Fruit fly (Drosophila melanogaster): ENCODE data around the gene Cchl.

Gene Cchl

DNA sequence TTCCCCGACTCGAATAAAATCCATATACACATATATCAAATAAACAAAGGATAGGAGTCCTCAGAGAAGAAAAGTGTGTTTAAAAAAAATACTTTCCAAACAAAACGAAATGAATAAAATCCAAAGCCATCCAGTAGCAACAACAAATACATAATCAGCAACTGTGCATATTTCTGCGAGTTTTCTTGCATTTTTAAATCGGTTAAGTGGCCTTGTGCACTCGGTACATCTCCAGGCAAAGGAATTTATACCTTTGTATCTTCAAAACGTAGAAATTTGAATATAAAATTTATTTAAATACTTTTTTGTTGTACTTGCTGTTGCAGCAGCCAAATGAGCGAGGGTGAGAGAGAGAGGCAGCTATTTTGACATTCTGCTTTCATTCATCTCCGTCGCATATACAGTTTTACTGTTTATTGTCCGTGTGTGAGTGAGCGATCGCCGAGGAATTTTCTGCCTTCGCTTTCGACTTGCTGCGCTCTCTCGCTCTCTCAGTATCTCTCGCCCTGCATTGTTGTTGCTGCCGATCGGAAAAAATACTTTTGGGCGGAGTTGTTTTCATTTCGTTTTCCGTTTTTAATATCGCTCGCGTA is 15.1 kb upstream of the Cchl start:
- TF ChIP-seq CG17801 (GFP tag; optimal IDR thresholded peaks at IDR 0.05; ENCODE audit: partially characterized antibody) = no peak

DNA sequence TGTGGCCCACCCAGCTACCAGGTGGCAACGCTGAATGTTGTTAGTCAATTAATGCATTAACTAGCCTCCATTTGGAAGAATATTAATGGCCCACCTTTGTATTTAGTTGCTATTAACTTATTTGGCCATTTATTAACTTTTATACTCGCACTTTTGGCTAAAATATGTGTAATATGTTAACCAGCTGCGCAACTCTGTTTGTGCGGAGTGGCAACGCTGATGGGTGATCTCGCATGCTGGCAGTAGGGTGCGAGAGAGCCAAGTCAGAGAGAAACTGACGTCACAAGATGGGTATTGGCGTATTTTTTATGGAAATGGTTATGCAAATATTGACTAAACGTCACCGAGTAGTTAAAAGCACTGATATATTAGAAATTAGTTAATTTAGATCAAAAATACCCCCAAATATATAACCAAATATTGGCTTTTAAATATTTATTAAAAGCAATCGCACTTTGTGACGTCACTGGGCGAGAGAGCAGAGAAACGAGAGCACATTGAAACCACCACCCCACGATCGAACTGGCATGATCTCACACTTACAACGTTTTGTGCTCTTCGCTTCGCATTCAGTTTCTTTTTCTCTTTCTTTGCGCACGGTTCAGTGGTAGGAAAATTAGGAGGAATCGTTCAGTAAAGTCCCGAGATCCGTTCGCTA is 14.5 kb upstream of the Cchl start, which contains the start of gene how:
how (plus strand) TSS at position 567 of the 658 bp plus-strand sequence.
- TF ChIP-seq CG17801 (GFP tag; optimal IDR thresholded peaks at IDR 0.05; ENCODE audit: partially characterized antibody) = no peak

DNA sequence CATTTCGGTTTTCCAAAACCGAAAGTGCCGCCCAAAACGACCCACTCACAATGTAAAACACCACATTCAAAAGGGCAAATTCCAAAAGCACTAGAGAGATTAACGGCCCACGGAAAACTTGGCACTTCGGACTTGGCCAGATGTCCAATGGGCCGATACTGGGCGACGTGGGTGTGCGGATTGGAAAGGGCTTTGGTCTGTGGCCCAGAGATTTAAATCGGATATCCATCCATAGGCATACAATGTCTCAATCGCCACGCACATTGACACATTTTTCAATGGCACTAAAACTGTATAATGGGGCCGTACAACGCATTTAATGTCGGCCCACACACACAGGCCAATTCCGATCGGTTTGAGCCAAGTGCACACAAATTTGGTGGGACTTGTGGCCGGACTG is 13.1 kb upstream of the Cchl start:
- no peak for TF ChIP-seq CG17801 (GFP tag; optimal IDR thresholded peaks at IDR 0.05; ENCODE audit: partially characterized antibody)

DNA sequence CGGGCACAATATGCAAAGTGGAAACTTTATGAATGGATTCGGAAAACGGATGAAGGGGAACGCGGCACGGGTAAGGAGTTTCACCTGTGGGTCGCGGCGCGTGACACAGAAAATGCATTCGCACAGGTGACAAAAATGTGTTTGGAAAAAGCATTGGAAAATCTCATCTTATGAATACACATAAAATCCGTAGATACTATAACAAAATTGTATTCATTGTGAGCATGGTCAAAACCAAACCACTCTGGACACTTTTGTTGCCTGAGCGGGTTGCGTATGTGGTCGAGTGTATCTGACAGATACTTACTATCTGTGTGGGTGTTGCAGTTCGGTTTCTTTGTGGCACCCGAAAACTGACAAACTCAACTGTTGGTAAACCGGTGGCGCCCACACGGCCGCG is 12.2 kb upstream of the Cchl start:
- TF ChIP-seq CG17801 (GFP tag; optimal IDR thresholded peaks at IDR 0.05; ENCODE audit: partially characterized antibody) = no peak

DNA sequence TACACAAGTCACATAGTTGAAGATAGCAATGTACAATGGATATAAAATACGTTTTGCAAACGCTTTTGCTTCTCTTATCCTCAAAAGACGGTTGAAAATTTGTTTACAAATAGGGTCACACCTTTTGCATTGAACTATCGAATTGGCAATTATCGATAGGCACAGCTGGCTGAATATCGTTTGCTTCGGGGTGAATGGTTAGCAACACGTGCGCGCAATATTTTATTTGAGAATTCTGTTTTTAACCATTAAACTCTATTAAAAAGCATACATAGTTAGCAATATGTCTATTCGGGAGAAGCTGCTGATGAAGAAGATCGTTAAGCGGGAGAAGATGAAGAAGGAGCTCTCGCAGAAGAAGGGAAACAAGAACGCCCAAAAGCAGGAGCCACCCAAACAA is 8.3 kb upstream of the Cchl start:
- TF ChIP-seq CG17801 (GFP tag; optimal IDR thresholded peaks at IDR 0.05; ENCODE audit: partially characterized antibody) = no peak

DNA sequence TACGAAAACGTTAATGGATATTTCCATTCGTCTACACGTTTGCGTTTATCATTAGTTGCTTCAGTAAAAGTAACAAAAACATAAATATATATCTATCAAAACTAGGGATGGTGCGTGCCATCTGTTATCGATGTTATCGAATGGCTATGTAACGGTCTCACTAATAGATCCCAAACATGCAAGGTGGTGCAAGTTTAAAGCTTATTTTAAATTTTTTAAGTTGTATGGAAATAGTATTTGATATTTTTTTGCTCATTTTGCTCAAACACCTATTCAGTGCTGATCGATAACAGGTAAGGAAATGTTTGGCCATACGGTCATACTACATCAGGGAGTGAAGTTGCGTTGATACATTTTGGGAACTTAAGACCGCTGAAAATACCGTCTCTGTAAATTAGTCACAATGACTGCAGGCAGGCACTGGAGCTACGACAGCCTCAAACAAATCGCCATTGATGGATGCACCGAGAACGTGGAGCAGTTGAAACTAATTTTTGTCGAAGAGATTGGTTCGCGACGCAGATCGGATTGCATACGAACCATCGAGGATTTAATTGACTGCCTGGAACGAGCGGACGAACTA is 7.0 kb upstream of the Cchl start, which contains the start of the genes CG45099, CG6015, pit and Fadd:
CG45099 (minus strand) TSS at position 127 of the 583 bp plus-strand sequence.
CG6015 (minus strand) TSS at position 127 of the 583 bp plus-strand sequence.
pit (plus strand) TSS at position 139 of the 583 bp plus-strand sequence.
Fadd (plus strand) TSS at position 296 of the 583 bp plus-strand sequence.
- TF ChIP-seq CG17801 (GFP tag; optimal IDR thresholded peaks at IDR 0.05; ENCODE audit: partially characterized antibody) = no peak

DNA sequence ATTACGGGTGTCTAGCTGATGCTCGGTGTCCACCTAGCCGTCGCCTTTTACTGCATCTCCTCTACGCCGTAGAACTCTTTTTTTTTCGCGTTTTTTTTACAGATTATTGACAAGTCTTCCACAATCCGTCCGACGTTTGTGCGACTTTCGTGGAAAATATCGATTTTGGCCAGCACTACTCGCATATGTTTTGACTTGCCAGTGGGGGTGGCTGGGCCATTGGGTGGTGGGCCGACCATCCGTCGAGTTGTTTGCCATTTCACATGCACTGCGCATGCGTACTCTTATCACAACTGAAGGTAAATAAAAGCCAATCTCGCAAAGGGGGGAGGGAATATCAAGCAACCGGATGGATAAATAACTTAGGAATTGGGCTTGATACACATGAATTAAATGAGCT is 4.5 kb upstream of the Cchl start, which contains the start of gene CG13409:
CG13409 (minus strand) TSS at position 163 of the 400 bp plus-strand sequence.
- TF ChIP-seq CG17801 (GFP tag; optimal IDR thresholded peaks at IDR 0.05; ENCODE audit: partially characterized antibody) = no peak

DNA sequence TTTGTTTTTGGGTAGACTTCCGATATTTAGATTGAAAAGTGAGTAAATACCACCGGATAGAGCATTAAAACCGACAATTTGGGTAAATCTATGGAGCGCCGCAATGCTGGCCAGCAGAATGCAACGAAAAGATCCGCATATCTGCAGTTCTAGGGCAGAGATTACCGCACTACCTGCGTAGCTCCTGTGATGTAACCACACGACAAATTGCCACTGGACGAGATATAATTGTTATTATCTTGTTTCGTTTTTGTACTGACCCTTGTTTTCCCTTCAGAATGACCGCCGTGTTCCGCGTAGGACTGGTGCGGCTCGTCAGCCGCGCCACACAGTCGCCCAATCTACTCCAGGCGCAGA is 441 bp upstream of the Cchl start:
- no peak for TF ChIP-seq CG17801 (GFP tag; optimal IDR thresholded peaks at IDR 0.05; ENCODE audit: partially characterized antibody)

DNA sequence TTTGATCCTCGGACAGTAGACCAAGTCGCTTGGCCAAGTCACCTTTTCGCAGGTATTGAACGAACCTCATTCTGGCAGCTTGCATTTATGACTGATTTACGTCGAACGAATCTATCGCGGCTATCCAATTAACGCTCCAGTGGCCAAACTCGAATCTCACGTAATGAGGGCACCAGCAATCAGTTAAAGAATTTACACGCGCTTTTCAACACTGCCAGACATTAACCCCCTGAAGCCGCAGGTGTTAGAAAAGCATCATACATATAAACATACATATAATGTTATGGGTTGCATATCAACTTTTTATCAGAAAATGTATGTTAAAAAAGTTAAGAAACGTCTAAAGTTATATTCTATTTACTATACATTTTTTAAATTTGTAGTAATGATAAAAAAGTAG is 2.0 kb downstream of the Cchl start, which contains the start of gene CG6028:
CG6028 (minus strand) TSS at position 187 of the 400 bp plus-strand sequence.
- TF ChIP-seq CG17801 (GFP tag; optimal IDR thresholded peaks at IDR 0.05; ENCODE audit: partially characterized antibody) = peak; percentile 22

DNA sequence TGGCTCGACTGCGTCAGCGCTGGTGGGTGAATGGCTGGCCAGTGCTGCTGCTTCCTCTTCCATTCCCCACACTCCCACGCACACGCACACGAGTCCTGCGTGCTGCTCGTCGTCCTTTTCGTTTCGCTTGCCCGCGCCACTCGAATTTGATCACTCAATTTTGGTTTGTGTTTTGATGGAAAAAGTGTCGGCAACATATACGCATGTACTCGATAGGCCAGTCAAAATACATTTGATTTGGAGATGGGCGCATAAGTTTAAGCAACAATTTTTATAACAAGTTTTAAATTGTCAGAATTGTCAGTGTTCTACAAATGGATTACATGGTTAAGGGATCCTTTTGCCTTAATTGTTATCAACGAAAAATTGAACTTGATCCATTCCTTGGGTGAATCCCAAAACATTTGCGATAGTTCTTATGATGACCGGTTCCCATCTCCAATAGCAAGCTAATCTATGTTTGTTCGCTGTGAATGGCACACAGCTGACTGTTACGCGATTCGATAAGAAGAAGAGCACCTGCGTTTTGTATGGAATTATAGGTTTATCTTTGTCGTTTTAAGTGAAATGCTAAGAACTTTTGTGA is 4.1 kb downstream of the Cchl start, which contains the start of the genes Mitofilin and mRpL35:
Mitofilin (minus strand) TSS at position 295 of the 586 bp plus-strand sequence.
mRpL35 (plus strand) TSS at position 487 of the 586 bp plus-strand sequence.
- no peak for TF ChIP-seq CG17801 (GFP tag; optimal IDR thresholded peaks at IDR 0.05; ENCODE audit: partially characterized antibody)

DNA sequence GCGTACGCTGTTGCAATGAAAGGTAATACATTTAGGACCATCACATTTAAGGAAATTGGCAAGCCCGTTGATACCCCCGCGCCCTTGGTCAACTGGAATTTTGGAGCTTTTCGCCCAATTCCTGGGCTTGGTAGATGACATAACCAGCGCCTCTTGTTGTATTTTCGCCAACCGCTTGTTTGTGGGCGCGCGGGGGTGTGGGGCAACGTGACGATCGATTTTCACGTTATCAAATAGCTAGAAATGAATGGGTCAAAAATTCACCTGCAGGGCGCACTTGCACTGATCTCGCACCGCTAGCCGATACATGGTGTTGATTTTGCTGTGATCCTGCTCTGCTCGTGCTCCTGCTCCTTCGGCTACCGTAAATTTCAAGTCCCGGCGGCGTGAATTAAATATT is 4.7 kb downstream of the Cchl start:
- no peak for TF ChIP-seq CG17801 (GFP tag; optimal IDR thresholded peaks at IDR 0.05; ENCODE audit: partially characterized antibody)

DNA sequence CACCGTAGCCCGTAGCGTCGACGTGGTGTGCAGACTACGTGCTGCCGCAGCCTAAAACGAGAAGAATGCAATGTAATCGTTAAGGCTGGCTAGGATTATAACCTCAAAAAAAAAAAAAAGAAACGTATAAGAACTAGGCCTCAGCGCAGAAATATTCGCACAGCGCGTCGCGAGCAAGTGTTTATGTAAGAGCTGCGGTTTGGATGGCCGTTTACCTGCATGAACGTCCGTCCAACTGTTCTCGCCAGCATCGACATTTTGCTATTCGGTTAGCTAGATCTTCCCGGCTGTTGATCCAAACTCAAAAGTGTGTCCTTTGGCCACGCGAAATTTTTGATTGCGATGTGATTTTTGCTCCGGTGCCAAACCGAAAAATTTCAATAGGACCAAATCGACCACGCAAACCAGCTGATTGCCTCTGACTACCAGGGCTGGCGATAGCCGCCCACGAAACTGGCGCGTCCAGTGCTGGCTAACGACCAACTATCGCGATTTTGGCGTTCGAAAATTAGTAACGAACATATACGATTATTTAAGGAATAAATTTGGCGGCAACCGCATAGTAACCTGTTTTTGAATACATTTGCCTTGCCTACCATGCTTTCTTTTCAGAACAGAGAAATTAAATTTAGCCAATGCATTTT is 8.4 kb downstream of the Cchl start, which contains the start of gene Idh3b:
Idh3b (minus strand) TSS at position 606 of the 644 bp plus-strand sequence.
- TF ChIP-seq CG17801 (GFP tag; optimal IDR thresholded peaks at IDR 0.05; ENCODE audit: partially characterized antibody) = peak; percentile 61

DNA sequence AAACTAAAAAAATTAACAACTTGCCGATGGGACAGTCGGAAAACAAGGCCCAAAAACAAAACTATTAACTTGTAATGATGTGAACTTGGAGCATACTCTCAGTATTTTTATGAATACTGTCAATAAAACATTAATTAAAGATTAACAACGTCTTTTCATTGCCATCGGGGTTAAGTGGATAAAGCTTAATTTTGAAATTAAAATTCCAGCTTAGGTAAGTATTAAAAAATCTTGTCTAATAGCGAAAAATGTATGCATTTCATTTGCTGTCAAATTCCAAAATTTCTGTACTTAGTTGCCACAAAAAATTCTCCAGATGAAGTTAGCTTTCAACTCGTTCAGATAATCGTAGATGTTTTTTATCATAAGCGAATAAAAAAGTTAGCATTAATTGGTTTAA is 12.9 kb downstream of the Cchl start, which contains the start of gene Theg:
Theg (plus strand) TSS at position 301 of the 400 bp plus-strand sequence.
- no peak for TF ChIP-seq CG17801 (GFP tag; optimal IDR thresholded peaks at IDR 0.05; ENCODE audit: partially characterized antibody)

DNA sequence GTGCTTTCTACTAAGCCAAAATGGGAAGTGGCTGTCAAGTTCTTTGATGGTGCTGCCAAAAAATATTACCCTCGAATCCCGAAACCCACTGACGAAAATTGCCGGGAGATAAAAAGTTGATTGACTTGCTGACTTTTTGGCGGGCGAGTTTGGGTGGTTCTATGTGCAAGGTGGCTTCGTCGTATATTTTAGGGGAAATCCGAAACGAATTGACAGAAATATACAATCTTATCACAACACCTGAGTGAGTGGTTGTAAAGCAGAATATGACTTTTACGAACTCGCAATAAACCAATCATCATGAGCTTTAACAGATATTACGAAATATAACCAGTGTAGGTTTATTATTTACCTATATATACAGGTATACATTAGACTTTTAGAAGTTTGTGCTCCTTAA is 23.8 kb downstream of the Cchl start:
- no peak for TF ChIP-seq CG17801 (GFP tag; optimal IDR thresholded peaks at IDR 0.05; ENCODE audit: partially characterized antibody)

DNA sequence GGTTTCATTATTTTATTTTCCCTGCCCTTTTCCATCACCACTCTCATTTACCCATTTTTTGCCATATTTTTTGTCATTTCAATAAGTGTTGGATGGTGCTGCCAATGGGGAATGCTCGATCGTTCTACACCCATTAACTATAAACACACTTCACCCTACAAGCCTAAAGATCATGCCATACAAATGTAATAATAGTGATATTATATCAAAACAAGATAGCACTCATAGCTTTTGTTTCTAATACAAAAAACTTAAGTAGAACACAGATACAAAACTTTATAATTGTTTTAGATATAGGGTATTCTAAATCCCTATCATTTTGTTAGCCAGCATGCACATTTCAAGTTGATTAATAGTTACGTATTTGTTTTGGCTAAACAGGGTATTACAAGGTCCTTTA is 27.6 kb downstream of the Cchl start:
- no peak for TF ChIP-seq CG17801 (GFP tag; optimal IDR thresholded peaks at IDR 0.05; ENCODE audit: partially characterized antibody)
